Worm (Caenorhabditis elegans) whole organism, L3 larva: Measurements from ENCODE around the gene W09H1.4.

Experiments used
- R02D3.7 ChIP-seq: fragments of 150-350 bp; optimal IDR thresholded peaks from 2 replicates; lab custom pipeline; 2014; ENCODE audit warnings: missing biosample characterization, missing genetic modification characterization
- ZK546.5 ChIP-seq: sonication (generic microtip); optimal IDR thresholded peaks from 2 replicates; lab custom pipeline; 2017; ENCODE audit warnings: missing biosample characterization, missing genetic modification characterization
- aly-2 ChIP-seq: fragments of 150-350 bp; optimal IDR thresholded peaks from 2 replicates; lab custom pipeline; 2014; ENCODE audit warnings: missing biosample characterization, missing genetic modification characterization
- ceh-82 ChIP-seq: fragments of 150-350 bp; optimal IDR thresholded peaks from 2 replicates; lab custom pipeline; 2014; ENCODE audit warnings: missing biosample characterization, missing genetic modification characterization
- ceh-9 ChIP-seq: sonication (generic microtip); optimal IDR thresholded peaks from 2 replicates; lab custom pipeline; 2018; ENCODE audit warnings: missing biosample characterization, missing genetic modification characterization
- egl-27 ChIP-seq: sonication (generic microtip); optimal IDR thresholded peaks from 4 replicates; lab custom pipeline; 2017; ENCODE audit warnings: missing biosample characterization, missing genetic modification reagents, missing genetic modification characterization
- elt-1 ChIP-seq: fragments of 150-350 bp; optimal IDR thresholded peaks from 2 replicates; lab custom pipeline; 2014; ENCODE audit warnings: missing biosample characterization, missing genetic modification characterization
- elt-2 ChIP-seq: sonication (generic microtip); optimal IDR thresholded peaks from 2 replicates; lab custom pipeline; 2016; ENCODE audit warnings: missing genetic modification reagents, mild to moderate bottlenecking, missing genetic modification characterization, missing compliant biosample characterization
- eor-1 ChIP-seq, 2 experiments: fragments of 150-350 bp; optimal IDR thresholded peaks; 2 replicates each; lab custom pipeline; 2014 to 2018; ENCODE audit warnings: missing biosample characterization in 2 of 2, missing genetic modification characterization in 2 of 2
- fkh-10 ChIP-seq: sonication (generic microtip); optimal IDR thresholded peaks from 2 replicates; lab custom pipeline; 2017; ENCODE audit warnings: missing biosample characterization, missing genetic modification reagents, missing genetic modification characterization
- fkh-2 ChIP-seq: fragments of 150-350 bp; optimal IDR thresholded peaks from 2 replicates; lab custom pipeline; 2014; ENCODE audit warnings: missing biosample characterization, missing genetic modification reagents, missing genetic modification characterization
- fos-1 ChIP-seq: fragments of 150-350 bp; optimal IDR thresholded peaks from 2 replicates; lab custom pipeline; 2014; ENCODE audit warnings: missing biosample characterization, missing genetic modification characterization
- jun-1 ChIP-seq: fragments of 150-350 bp; optimal IDR thresholded peaks from 2 replicates; lab custom pipeline; 2014; ENCODE audit warnings: missing biosample characterization, missing genetic modification reagents, missing genetic modification characterization
- lin-39 ChIP-seq: fragments of 150-350 bp; optimal IDR thresholded peaks from 2 replicates; lab custom pipeline; 2018; ENCODE audit warnings: missing biosample characterization, missing genetic modification reagents, missing genetic modification characterization
- lsy-12 ChIP-seq: sonication (generic microtip); optimal IDR thresholded peaks from 2 replicates; lab custom pipeline; 2016; ENCODE audit warnings: mild to moderate bottlenecking, missing genetic modification characterization, missing compliant biosample characterization
- mml-1 ChIP-seq: fragments of 150-350 bp; sonication (generic microtip); optimal IDR thresholded peaks from 3 replicates; lab custom pipeline; 2014; ENCODE audit warnings: missing biosample characterization, missing genetic modification characterization
- nfya-1 ChIP-seq: sonication (generic microtip); optimal IDR thresholded peaks from 2 replicates; lab custom pipeline; 2017; ENCODE audit warnings: missing genetic modification characterization, mild to moderate bottlenecking, missing compliant biosample characterization, antibody characterized with exemption, moderate library complexity; ENCODE audit not compliant: insufficient read depth
- nhr-11 ChIP-seq: fragments of 150-350 bp; optimal IDR thresholded peaks from 2 replicates; lab custom pipeline; 2014; ENCODE audit warnings: missing biosample characterization, missing genetic modification characterization
- nhr-12 ChIP-seq: fragments of 150-350 bp; optimal IDR thresholded peaks from 2 replicates; lab custom pipeline; 2014; ENCODE audit warnings: missing biosample characterization, missing genetic modification characterization
- nhr-23 ChIP-seq: fragments of 150-350 bp; optimal IDR thresholded peaks from 2 replicates; lab custom pipeline; 2014; ENCODE audit warnings: missing biosample characterization, missing genetic modification reagents, missing genetic modification characterization
- nhr-237 ChIP-seq: fragments of 150-350 bp; optimal IDR thresholded peaks from 2 replicates; lab custom pipeline; 2014; ENCODE audit warnings: missing biosample characterization, missing genetic modification characterization
- nhr-25 ChIP-seq: sonication (generic microtip); optimal IDR thresholded peaks from 2 replicates; lab custom pipeline; 2017; ENCODE audit warnings: missing biosample characterization, missing genetic modification characterization
- nhr-28 ChIP-seq: fragments of 150-350 bp; optimal IDR thresholded peaks from 2 replicates; lab custom pipeline; 2014; ENCODE audit warnings: missing biosample characterization, missing genetic modification characterization
- nhr-43 ChIP-seq: sonication (generic microtip); optimal IDR thresholded peaks from 2 replicates; lab custom pipeline; 2016; ENCODE audit warnings: mild to moderate bottlenecking, missing genetic modification characterization, missing compliant biosample characterization; ENCODE audit not compliant: poor library complexity, severe bottlenecking
- nhr-77 ChIP-seq: fragments of 150-350 bp; optimal IDR thresholded peaks from 2 replicates; lab custom pipeline; 2014; ENCODE audit warnings: missing biosample characterization, missing genetic modification characterization
- pqm-1 ChIP-seq: fragments of 150-350 bp; optimal IDR thresholded peaks from 2 replicates; lab custom pipeline; 2017; ENCODE audit warnings: missing biosample characterization, missing genetic modification characterization, inconsistent platforms
- sea-2 ChIP-seq: fragments of 150-350 bp; sonication (generic microtip); optimal IDR thresholded peaks from 4 replicates; lab custom pipeline; 2014; ENCODE audit warnings: missing biosample characterization, missing genetic modification reagents, missing genetic modification characterization
- snpc-4 ChIP-seq: fragments of 150-350 bp; optimal IDR thresholded peaks from 2 replicates; lab custom pipeline; 2014; ENCODE audit warnings: missing biosample characterization, missing genetic modification characterization
- tbx-2 ChIP-seq: sonication (generic microtip); optimal IDR thresholded peaks from 2 replicates; lab custom pipeline; 2016; ENCODE audit warnings: mild to moderate bottlenecking, missing genetic modification characterization, missing compliant biosample characterization
- unc-39 ChIP-seq: sonication (generic microtip); optimal IDR thresholded peaks from 4 replicates; lab custom pipeline; 2017; ENCODE audit warnings: missing biosample characterization, missing genetic modification characterization
- unc-62 ChIP-seq: fragments of 150-350 bp; sonication (generic microtip); optimal IDR thresholded peaks from 4 replicates; lab custom pipeline; 2014; ENCODE audit warnings: missing biosample characterization, missing genetic modification reagents, missing genetic modification characterization
- zag-1 ChIP-seq: fragments of 150-350 bp; optimal IDR thresholded peaks from 2 replicates; lab custom pipeline; 2014; ENCODE audit warnings: missing biosample characterization, missing genetic modification characterization
- ztf-11 ChIP-seq: fragments of 150-350 bp; optimal IDR thresholded peaks from 2 replicates; lab custom pipeline; 2014; ENCODE audit warnings: missing biosample characterization, missing genetic modification characterization
- ztf-4 ChIP-seq: fragments of 150-350 bp; optimal IDR thresholded peaks from 2 replicates; lab custom pipeline; 2014; ENCODE audit warnings: missing biosample characterization, missing genetic modification characterization

Gene W09H1.4

DNA sequence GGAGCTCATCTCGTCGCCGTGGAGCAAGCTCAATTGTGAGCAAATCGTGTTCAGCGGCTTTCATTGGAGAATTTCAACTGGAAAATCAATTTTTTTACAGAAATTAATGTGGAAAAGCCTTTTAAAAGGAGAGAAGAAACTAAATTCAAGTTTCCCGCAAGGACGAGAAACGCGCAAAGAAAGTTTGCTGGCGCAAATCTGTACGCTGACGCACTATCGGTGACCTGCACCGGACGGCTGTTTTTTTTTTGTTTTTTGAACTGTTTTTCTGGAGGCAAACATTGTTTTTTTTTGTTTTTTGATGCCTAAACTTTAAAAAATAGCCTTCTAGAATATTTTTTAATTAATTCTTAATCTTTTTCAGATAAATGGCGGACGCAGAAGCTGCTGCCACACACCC, 26.4 kb upstream of the W09H1.4 start, which contains the start of the genes hpr-17 and F32A11.1 (continued):
- TF ChIP-seq nfya-1 (peak; percentile 87), zag-1 (tag; lab: Kevin White, UChicago) (no peak), fkh-10 (GFP tag; lab: Kevin White, UChicago) (peak; percentile 45), eor-1 (tag; optimal IDR thresholded peaks at IDR 0.05; lab: Kevin White, UChicago) (no peak), nhr-23 (tag; lab: Kevin White, UChicago) (peak; percentile 87), fkh-2 (tag; lab: Kevin White, UChicago) (no peak), mml-1 (tag; lab: Kevin White, UChicago) (no peak), pqm-1 (tag; lab: Kevin White, UChicago) (peak; percentile 53), ceh-82 (tag; lab: Kevin White, UChicago) (peak; percentile 31)

DNA sequence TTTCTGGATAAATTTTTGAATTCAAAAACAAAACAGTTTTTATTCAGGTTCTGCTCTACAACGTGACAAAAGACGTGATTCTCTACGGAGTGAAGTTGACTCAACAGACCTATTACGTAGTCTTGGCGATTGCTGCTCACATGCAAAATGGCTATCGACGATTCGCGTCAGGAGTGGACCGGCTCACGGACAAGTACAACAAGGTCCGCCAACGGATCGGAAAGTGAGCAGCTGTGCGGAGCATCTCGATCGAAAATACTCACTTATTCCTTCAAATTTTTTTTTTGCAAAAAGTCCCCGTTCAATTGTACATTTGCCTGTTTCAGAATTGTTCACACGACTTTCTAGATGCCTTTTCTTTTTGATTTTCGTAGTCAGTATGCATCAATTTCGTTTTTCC, 23.5 kb upstream of the W09H1.4 start:
- TF ChIP-seq unc-39 (tag; lab: Kevin White, UChicago) (no peak), eor-1 (tag; optimal IDR thresholded peaks at IDR 0.05; lab: Kevin White, UChicago) (no peak), fkh-10 (GFP tag; lab: Kevin White, UChicago) (no peak), nhr-12 (tag; lab: Kevin White, UChicago) (no peak)

DNA sequence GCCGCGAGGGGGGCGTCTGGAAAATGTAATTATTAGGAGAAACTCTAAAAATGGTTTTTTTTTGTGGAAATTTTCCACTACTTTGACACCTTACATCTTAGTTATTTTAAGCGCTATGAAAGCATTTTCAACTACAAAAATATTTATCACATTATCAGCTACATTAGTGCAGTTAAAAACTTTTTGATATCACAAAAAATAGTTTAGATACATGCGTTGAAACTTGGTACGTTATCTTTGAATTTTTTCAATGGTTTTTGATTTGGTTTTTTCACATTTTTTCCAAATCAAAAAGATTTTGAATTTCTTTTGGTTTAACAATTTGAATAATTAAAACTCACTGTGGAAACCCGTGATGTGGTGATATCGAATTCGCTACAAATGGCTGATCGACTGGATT, 20.3 kb upstream of the W09H1.4 start:
- no peak for TF ChIP-seq R02D3.7 (tag; lab: Kevin White, UChicago)
- no peak for TF ChIP-seq nhr-12 (tag; lab: Kevin White, UChicago)
- no peak for TF ChIP-seq nhr-237 (tag; lab: Kevin White, UChicago)

DNA sequence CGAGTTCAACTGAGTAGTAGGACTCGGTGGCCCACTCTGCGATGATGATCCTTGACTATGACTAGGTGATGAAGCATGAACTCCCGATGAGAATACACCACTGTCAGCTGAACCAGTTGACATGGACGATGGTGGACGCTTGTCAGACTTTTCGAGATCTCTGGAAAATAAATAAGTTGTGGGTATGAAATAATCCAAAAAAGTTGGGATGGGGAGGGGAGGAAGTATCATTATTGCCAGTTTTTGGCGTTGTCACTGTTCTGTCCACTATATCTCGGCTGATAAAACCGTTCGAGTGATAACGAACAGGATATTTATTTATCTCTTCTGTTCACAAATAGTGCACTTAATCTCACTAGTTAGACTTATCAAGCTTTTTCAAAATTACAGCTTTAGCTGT, 19.3 kb upstream of the W09H1.4 start:
- no peak for TF ChIP-seq nhr-23 (tag; lab: Kevin White, UChicago)
- TF ChIP-seq nhr-28, result no peak
- TF ChIP-seq tbx-2 (tag; lab: Kevin White, UChicago), result no peak
- TF ChIP-seq ceh-9, result no peak
- no peak for TF ChIP-seq snpc-4
- no peak for TF ChIP-seq nhr-11 (tag; lab: Kevin White, UChicago)
- no peak for TF ChIP-seq elt-1 (tag; lab: Kevin White, UChicago)
- TF ChIP-seq nhr-43 (tag; lab: Kevin White, UChicago), result no peak
- TF ChIP-seq mml-1 (tag; lab: Kevin White, UChicago), result no peak
- no peak for TF ChIP-seq ZK546.5 (tag; lab: Kevin White, UChicago)
- TF ChIP-seq, all 47 proteins: peak for 0

DNA sequence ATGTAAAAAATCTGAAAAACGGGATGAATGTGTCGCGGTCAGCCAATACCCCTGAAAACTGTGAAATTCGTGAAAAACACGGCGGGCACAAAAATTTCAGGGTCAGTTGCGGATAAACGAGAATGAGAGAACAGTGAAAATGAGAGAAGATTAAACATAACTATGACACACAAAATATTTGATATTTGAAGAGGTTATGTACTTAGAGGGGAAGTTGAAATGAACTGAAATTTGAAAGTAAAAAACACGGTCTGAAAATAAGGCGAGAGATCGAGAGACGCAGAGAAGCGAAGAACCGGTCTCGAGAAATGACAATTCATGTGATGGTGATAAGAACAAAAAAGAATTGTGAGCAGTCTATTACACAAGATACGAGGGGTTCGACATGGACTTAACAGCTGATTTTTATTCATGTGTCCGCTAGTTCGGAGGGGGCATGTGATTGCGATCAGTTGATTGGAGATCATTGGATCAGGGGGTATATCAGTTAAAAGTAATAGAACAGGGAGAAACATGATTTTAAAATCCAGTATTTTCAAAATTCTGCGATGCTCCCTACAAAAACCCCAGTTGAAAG, 17.6 kb upstream of the W09H1.4 start, which contains the start of gene moe-3:
TSS of gene moe-3 (minus strand) at position 51 of the 577 bp plus-strand sequence.
- peak; percentile 7 for TF ChIP-seq nhr-43 (tag; lab: Kevin White, UChicago)
- TF ChIP-seq fos-1, result no peak
- TF ChIP-seq elt-2, result peak; percentile 66

DNA sequence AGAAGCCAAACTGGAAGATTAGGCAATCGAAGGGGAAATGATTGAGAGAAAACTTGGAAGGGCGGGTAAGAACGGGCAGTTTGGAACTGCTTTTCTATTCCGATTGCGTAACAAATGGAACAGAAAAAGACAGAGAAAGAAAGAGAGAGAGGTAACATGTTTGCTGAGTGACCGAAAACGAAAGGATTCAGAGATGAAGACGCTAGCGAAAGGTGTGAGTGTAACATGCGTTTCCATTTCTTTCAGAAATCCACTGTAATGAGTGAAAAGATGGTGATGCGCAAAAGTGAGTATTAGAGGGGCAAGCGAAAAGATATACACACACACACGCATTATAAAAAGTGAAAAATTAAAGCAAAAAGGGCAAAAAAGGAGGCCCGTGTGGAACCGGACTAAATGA, 15.8 kb upstream of the W09H1.4 start:
- TF ChIP-seq nhr-237 (tag; lab: Kevin White, UChicago) (no peak), nhr-25 (tag; lab: Kevin White, UChicago) (peak; percentile 76)

DNA sequence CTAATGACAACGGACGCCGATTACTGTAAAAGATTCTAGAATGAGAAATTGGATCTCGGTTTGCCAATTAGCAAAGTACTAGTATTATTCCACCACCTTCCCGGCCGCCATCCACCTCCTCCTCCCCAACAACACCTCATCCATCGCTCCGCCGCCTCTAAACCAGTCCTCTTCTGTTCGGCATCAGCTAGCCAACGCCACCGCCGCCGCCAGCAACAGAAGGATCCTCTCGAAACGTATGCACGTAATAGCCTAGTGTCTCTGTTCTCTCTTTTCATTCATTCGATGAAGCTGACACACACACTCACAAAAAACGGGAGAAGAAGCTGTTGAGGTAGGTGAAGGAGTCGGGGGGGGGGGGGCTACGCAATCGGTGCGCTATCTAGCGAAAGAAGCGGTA, 12.6 kb upstream of the W09H1.4 start:
- no peak for TF ChIP-seq lsy-12

DNA sequence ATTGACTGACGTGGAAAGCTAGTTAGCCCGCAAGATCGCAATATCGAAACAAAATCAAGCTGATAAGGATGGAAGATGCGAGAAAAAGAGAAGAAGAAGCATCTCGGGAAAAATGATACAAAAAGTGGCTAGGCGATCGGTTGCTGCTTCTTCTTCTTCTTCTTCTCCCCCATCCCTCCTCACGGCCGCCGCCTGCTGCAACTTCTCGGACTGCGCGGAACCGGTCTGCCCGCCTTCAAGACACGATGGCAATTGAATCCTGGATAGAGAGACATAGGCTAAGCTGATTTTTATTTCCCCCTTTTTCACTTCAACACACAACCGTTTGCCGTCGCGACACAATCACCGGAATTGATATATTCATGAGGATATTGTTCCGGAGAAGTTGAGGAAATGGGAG, 8.9 kb upstream of the W09H1.4 start:
- TF ChIP-seq nhr-23 (tag; lab: Kevin White, UChicago), result peak; percentile 11
- TF ChIP-seq fkh-10 (GFP tag; lab: Kevin White, UChicago), result no peak

DNA sequence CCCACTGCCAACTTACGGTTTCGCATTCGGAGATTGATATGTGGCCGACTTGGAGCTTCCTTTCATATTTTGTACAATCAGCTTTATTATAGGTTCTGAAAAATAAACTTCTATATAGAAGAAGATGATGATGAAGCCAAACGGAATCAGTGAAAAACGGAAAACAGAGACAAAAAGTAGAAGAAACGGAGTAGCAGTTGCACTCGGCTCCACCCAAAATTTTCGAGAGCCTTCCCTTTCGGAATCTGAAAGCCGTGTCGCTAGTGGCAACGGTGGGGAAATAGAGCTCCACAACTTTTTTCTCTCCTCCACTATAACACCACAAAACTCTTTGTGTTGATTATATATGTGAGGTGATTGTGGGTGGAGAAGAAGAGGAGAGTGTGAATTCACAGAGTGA, 1.9 kb upstream of the W09H1.4 start, which contains the start of gene W09H1.1:
TSS of gene W09H1.1 (minus strand) at position 101 of the 400 bp plus-strand sequence.
- TF ChIP-seq sea-2 (GFP tag; lab: Kevin White, UChicago), result no peak
- TF ChIP-seq aly-2 (tag; lab: Kevin White, UChicago), result no peak
- no peak for TF ChIP-seq egl-27 (tag; lab: Kevin White, UChicago)
- TF ChIP-seq ZK546.5 (tag; lab: Kevin White, UChicago), result no peak
- no peak for TF ChIP-seq lin-39 (tag; lab: Kevin White, UChicago)
- no peak for TF ChIP-seq nhr-12 (tag; lab: Kevin White, UChicago)
- no peak for TF ChIP-seq ztf-4 (tag; lab: Kevin White, UChicago)
- no peak for TF ChIP-seq nhr-43 (tag; lab: Kevin White, UChicago)
- no peak for TF ChIP-seq nhr-77 (tag; lab: Kevin White, UChicago)
- TF ChIP-seq mml-1 (tag; lab: Kevin White, UChicago), result no peak
- TF ChIP-seq elt-2, result no peak
- no peak for TF ChIP-seq snpc-4
- TF ChIP-seq nhr-28, result no peak
- no peak for TF ChIP-seq R02D3.7 (tag; lab: Kevin White, UChicago)
- no peak for TF ChIP-seq elt-1 (tag; lab: Kevin White, UChicago)
- TF ChIP-seq ztf-11 (tag; lab: Kevin White, UChicago), result no peak
- TF ChIP-seq unc-62 (GFP tag; lab: Kevin White, UChicago), result no peak
- no peak for TF ChIP-seq eor-1 (tag; optimal IDR thresholded peaks at IDR 0.05; lab: Kevin White, UChicago)
- TF ChIP-seq jun-1 (tag; lab: Kevin White, UChicago), result no peak
